Worm (Caenorhabditis elegans) whole organism, L4/young adult: ENCODE results near the gene npp-16.

Experiments used
- W03F9.2 ChIP-seq: fragments of 150-350 bp; optimal IDR thresholded peaks from 2 replicates; lab custom pipeline; 2014; ENCODE audit warnings: missing biosample characterization, missing genetic modification characterization
- dao-5 ChIP-seq: sonication (generic microtip); optimal IDR thresholded peaks from 2 replicates; lab custom pipeline; 2016; ENCODE audit warnings: missing genotype, missing genetic modification characterization, moderate library complexity, missing compliant biosample characterization
- him-1 ChIP-seq: sonication (generic microtip); optimal IDR thresholded peaks from 2 replicates; lab custom pipeline; 2016; ENCODE audit warnings: missing genotype, missing genetic modification reagents, missing genetic modification characterization, missing compliant biosample characterization

The npp-16 gene

DNA sequence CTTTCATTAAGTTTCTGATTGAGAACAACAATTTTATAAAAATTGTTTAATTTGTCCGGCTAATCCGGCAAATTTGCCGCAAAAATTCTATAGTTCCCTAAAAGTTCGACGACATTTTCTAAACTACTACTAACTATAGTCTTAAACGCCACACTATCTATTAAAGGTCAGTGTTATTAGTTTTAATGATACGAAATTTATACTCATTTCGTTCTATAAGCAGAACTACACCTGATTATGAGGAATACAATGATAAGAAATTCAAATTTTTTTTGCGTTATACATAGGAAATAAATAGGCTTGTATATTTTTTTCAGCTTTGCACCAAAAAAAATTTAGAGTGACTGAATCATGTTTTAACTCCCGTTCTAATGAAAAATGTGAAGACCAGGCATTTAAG is 32.7 kb downstream of the npp-16 start:
- no peak for TF ChIP-seq dao-5 (tag; lab: Kevin White, UChicago)
- no peak for TF ChIP-seq W03F9.2 (tag; lab: Kevin White, UChicago)
- TF ChIP-seq him-1: no peak

DNA sequence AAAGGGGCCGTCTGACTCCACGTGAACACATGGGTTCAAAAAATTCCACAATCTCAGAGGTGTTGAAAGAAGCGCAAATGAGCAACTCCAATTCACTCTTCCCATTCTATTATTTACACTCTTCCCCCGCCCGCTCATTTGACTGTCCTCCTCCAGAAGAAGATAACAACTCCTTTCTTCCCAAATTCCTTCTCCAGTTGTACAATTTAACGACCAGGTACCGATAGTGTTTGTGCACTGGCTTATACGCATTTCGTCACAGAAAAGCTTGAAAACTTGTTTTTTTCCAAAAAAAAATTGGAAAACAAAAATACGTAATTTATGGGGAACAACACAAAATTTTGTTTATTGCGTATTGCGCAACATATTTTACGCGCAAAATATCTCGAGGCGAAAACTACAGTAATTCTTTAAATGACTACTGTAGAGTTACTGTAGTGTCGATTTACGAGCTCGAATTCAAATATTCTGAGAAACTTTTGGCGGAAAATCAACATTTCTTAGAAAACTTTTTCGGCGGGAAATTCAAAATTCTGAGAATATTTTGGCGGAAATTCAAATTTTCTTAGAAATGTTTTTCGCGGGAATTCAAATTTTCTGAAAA is 33.6 kb downstream of the npp-16 start:
- no peak for TF ChIP-seq him-1
- TF ChIP-seq dao-5 (tag; lab: Kevin White, UChicago): no peak
- no peak for TF ChIP-seq W03F9.2 (tag; lab: Kevin White, UChicago)

- TF ChIP-seq him-1 (no peak), W03F9.2 (tag; lab: Kevin White, UChicago) (no peak), dao-5 (tag; lab: Kevin White, UChicago) (no peak)
These were observed 35.4 kb downstream of the npp-16 start for ce11 chrIII:11951111-11951510.

DNA sequence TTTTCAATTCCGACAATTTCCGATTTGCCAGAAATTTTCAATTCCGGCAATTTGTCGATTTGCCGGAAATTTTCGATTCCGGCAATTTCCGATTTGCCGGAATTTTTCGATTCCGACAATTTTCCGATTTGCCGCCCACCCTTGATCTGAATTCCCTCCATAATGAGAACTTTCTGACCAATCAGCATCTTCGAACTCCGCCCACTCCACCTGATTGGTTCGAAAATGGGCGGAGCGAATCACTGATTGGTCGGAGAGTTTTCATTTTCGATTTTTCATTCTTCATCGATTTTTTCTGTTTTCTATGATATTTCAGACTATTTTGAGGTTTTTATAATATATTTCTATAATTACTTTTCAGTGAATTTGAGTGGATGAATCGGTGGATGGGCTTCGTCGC is 38.4 kb downstream of the npp-16 start:
- TF ChIP-seq W03F9.2 (tag; lab: Kevin White, UChicago): no peak
- TF ChIP-seq him-1: no peak
- TF ChIP-seq dao-5 (tag; lab: Kevin White, UChicago): no peak

DNA sequence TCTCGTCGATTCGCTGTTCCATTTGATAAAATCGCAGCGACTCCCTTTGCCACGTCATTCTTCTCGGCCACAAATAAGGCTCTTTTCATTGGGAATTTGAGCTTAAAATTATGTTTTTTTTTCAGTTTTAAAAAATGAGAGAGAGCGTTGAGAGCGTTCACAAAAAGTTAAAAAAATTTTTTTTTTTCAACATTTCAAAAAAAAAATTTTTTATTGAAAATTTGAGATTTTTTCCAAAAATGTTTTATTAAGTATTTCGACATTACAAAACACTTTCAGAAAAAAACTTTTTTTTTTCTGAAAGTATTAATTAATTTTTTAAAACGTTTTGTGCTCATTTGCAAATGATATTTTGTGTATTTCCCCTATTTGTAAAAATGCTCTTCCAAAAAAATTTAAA is 44.4 kb downstream of the npp-16 start, which contains the start of gene top-3:
Gene top-3 (minus strand): TSS at position 101 of the 400 bp plus-strand sequence.
- TF ChIP-seq W03F9.2 (tag; lab: Kevin White, UChicago): no peak
- TF ChIP-seq him-1: no peak
- no peak for TF ChIP-seq dao-5 (tag; lab: Kevin White, UChicago)
